Fruit fly (Drosophila melanogaster) whole organism, adult: ENCODE results near the gene obst-H.

ENCODE experiments used
- CG11617 ChIP-seq: fragments of 200-800 bp; sonication (Bioruptor generic); optimal IDR thresholded peaks from 2 replicates; lab custom pipeline; 2017; ENCODE audit warnings: mild to moderate bottlenecking, missing biosample characterization, missing genetic modification reagents, missing genetic modification characterization
- CG12768 ChIP-seq: fragments of 200-800 bp; sonication (Bioruptor generic); optimal IDR thresholded peaks from 2 replicates; lab custom pipeline; 2017; ENCODE audit warnings: missing biosample characterization, missing genetic modification characterization, mild to moderate bottlenecking, moderate library complexity, missing genetic modification reagents
- CG14711 ChIP-seq: fragments of 200-800 bp; sonication (Bioruptor generic); optimal IDR thresholded peaks from 2 replicates; lab custom pipeline; 2018; ENCODE audit warnings: missing biosample characterization, mild to moderate bottlenecking, missing genetic modification characterization, moderate library complexity
- CG1620 ChIP-seq: fragments of 200-800 bp; sonication (Bioruptor generic); optimal IDR thresholded peaks from 2 replicates; lab custom pipeline; 2016; ENCODE audit warnings: missing biosample characterization, missing genetic modification characterization
- CG33017 ChIP-seq: fragments of 200-800 bp; sonication (Bioruptor generic); optimal IDR thresholded peaks from 2 replicates; lab custom pipeline; 2018; ENCODE audit warnings: missing biosample characterization, mild to moderate bottlenecking, missing genetic modification characterization, moderate library complexity
- CG5204 ChIP-seq: fragments of 200-800 bp; sonication (Bioruptor generic); optimal IDR thresholded peaks from 2 replicates; lab custom pipeline; 2016; ENCODE audit warnings: missing biosample characterization, missing genetic modification characterization
- CG7045 ChIP-seq: fragments of 200-800 bp; sonication (Bioruptor generic); optimal IDR thresholded peaks from 2 replicates; lab custom pipeline; 2017; ENCODE audit warnings: missing biosample characterization, mild to moderate bottlenecking, missing genetic modification characterization
- CG7101 ChIP-seq: fragments of 200-800 bp; sonication (Bioruptor generic); optimal IDR thresholded peaks from 2 replicates; lab custom pipeline; 2018; ENCODE audit warnings: missing biosample characterization, mild to moderate bottlenecking, missing genetic modification characterization, moderate library complexity
- Crg-1 ChIP-seq: fragments of 200-800 bp; sonication (Bioruptor generic); optimal IDR thresholded peaks from 2 replicates; lab custom pipeline; 2016; ENCODE audit warnings: missing biosample characterization, missing genetic modification characterization
- Hr96 ChIP-seq: fragments of 200-800 bp; sonication (Bioruptor generic); optimal IDR thresholded peaks from 2 replicates; lab custom pipeline; 2016; ENCODE audit warnings: missing biosample characterization, missing genetic modification characterization
- Mnt ChIP-seq: fragments of 200-800 bp; sonication (Bioruptor generic); optimal IDR thresholded peaks from 2 replicates; lab custom pipeline; 2016; ENCODE audit warnings: missing biosample characterization, mild to moderate bottlenecking, missing genetic modification characterization
- bab1 ChIP-seq: fragments of 200-800 bp; sonication (Bioruptor generic); optimal IDR thresholded peaks from 3 replicates; lab custom pipeline; 2019; ENCODE audit warnings: missing biosample characterization, mild to moderate bottlenecking, missing genetic modification characterization, moderate library complexity
- cic ChIP-seq: fragments of 200-800 bp; sonication (Bioruptor generic); optimal IDR thresholded peaks from 2 replicates; lab custom pipeline; 2017; ENCODE audit warnings: missing biosample characterization, mild to moderate bottlenecking, missing genetic modification characterization, moderate library complexity
- cnc ChIP-seq, 2 experiments: fragments of >200 bp; optimal IDR thresholded peaks; 2 replicates each; lab custom pipeline; 2017
- kay ChIP-seq: fragments of 200-800 bp; sonication (Bioruptor generic); peaks from one replicate; lab custom pipeline; 2016; ENCODE audit warnings: missing biosample characterization, missing genetic modification characterization, borderline replicate concordance
- ovo ChIP-seq: fragments of 200-800 bp; sonication (Bioruptor generic); optimal IDR thresholded peaks from 2 replicates; lab custom pipeline; 2016; ENCODE audit warnings: missing biosample characterization, missing genetic modification characterization
- pad ChIP-seq: fragments of 200-800 bp; sonication (Bioruptor generic); optimal IDR thresholded peaks from 3 replicates; lab custom pipeline; 2017; ENCODE audit warnings: missing biosample characterization, missing genetic modification characterization, mild to moderate bottlenecking, moderate library complexity, missing genetic modification reagents
- tj ChIP-seq: fragments of 200-800 bp; sonication (Bioruptor generic); optimal IDR thresholded peaks from 3 replicates; lab custom pipeline; 2017; ENCODE audit warnings: missing biosample characterization, mild to moderate bottlenecking, missing genetic modification characterization, moderate library complexity
- toe ChIP-seq: fragments of 200-800 bp; sonication (Bioruptor generic); optimal IDR thresholded peaks from 2 replicates; lab custom pipeline; 2016; ENCODE audit warnings: missing biosample characterization, missing genetic modification characterization

Gene obst-H

DNA sequence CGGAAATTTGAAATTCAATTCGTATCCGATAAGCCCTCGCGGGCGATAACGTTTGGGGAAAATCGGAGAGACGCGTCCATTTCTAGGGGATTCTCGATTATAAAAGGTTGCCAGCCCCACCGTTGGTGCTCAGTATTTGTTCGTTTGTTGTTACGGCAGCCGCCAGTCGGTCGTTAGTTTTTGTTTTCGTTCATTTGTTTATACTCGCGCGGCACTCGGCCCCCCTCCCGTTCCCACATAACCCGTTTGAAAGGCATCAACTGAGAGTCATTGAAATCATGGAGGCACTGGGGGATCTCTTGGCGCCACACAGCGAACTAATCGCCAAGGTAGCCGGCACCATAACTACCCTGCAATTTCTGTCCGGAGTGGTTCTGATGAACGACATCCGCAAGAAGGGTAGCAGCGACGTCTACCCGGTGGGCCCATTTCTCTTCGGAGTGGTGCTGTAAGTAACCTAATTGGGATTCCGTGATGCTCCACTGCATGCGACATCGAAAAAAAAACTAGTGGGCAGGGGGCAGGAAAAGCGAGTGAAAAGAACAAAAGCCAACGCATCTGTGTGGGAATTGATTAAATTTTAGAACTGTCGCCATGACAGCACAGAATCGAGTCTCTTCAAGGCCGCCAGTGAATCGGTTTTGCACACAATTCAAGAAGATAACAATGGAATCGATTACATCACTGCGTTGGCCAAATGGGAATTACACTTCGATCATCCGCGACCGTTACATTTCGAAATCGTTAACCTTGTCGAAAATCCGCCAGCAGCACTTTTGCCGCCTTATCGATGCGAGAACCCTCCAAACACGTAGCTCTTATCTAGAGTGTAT is 28.0 kb downstream of the obst-H start, which contains the start of gene CG7272:
TSS of gene CG7272 (plus strand) at position 126 of the 833 bp plus-strand sequence.
- TF ChIP-seq Hr96 (GFP tag; lab: Kevin White, UChicago) (no peak), CG11617 (GFP tag; lab: Kevin White, UChicago) (peak; percentile 16), CG7101 (tag; lab: Kevin White, UChicago) (peak; percentile 22), CG12768 (GFP tag; lab: Kevin White, UChicago) (peak; percentile 43), Crg-1 (GFP tag; lab: Kevin White, UChicago) (peak; percentile 0), ovo (no peak), cic (peak; percentile 82), Mnt (GFP tag; lab: Kevin White, UChicago) (peak; percentile 74), cnc (optimal IDR thresholded peaks at IDR 0.05; lab: Kevin White, UChicago) (peak in 1 of 2 experiments; percentile 63), CG33017 (tag; lab: Kevin White, UChicago) (peak; percentile 21)

DNA sequence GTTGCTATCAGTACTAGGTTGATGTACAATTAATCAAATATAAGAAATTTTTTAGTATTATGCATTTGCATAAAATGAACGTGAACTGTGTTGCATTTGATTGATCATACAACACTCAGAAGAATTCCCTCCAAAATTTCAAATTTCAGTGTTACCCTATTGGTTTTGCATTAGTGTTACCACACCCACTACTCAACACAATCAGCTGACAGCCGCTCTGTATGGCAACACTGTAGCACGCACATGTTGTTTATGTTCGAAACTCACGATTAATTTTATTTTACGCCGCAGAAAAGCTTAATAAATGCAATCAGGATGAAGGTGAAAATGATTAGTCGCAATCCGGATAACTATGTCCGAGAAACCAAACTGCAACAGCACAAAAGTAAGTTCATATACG is 30.3 kb downstream of the obst-H start, which contains the start of gene CG7275:
TSS of gene CG7275 (plus strand) at position 215 of the 400 bp plus-strand sequence.
- TF ChIP-seq bab1 (GFP tag; lab: Kevin White, UChicago) (peak; percentile 88), CG5204 (GFP tag; lab: Kevin White, UChicago) (no peak), cic (peak; percentile 50), Mnt (GFP tag; lab: Kevin White, UChicago) (peak; percentile 97), pad (no peak), Hr96 (GFP tag; lab: Kevin White, UChicago) (no peak), cnc (optimal IDR thresholded peaks at IDR 0.05; lab: Kevin White, UChicago) (no peak), CG11617 (GFP tag; lab: Kevin White, UChicago) (no peak), CG7045 (GFP tag; lab: Kevin White, UChicago) (no peak), tj (no peak), Crg-1 (GFP tag; lab: Kevin White, UChicago) (no peak)

DNA sequence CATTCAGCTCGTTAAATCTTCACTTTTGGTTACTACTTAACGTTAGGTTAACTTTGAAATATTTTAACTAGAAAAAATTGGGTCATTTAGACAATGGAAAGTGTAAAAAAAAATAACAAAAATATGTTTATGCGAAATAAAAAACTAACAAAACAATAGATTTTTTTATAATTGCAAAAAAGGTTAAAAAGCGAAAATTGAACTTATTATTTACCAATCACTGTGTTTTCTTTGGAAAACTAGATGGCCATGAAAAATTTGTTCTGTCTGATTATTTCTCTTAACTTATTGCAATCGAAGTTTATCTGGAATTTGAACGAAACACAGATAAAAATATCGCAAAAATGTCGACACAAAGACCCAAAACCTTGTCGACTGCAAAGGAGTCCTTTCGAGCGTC is 31.1 kb downstream of the obst-H start, which contains the start of gene CG7276:
TSS of gene CG7276 (plus strand) at position 301 of the 400 bp plus-strand sequence.
- no peak for TF ChIP-seq ovo
- no peak for TF ChIP-seq CG33017 (tag; lab: Kevin White, UChicago)
- TF ChIP-seq Mnt (GFP tag; lab: Kevin White, UChicago) = no peak
- TF ChIP-seq CG7101 (tag; lab: Kevin White, UChicago) = no peak
- no peak for TF ChIP-seq pad
- TF ChIP-seq CG12768 (GFP tag; lab: Kevin White, UChicago) = no peak
- TF ChIP-seq tj = no peak
- TF ChIP-seq toe (GFP tag; lab: Kevin White, UChicago) = no peak

DNA sequence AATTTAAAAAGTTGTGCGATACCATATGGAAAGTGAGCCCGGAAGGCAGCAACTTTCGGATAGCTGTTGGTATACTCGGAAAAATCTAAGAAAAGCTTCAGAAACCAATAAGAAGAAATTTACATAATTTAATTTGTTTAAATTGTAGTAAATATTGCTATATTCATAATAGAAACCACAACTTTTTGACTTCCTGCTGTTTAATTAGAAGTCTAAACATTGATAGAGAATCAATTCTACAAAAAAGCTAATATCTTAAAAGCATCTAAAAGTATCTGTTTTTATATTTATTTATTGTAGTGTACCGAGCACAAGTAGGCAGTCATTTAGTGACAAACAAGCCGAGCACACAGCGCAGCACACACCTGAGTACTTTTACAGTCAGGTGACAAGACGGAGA is 32.8 kb downstream of the obst-H start, which contains the start of gene CG13455:
TSS of gene CG13455 (plus strand) at position 301 of the 400 bp plus-strand sequence.
- no peak for TF ChIP-seq pad
- TF ChIP-seq cic = no peak
- no peak for TF ChIP-seq CG1620 (GFP tag; lab: Kevin White, UChicago)
- TF ChIP-seq bab1 (GFP tag; lab: Kevin White, UChicago) = no peak

DNA sequence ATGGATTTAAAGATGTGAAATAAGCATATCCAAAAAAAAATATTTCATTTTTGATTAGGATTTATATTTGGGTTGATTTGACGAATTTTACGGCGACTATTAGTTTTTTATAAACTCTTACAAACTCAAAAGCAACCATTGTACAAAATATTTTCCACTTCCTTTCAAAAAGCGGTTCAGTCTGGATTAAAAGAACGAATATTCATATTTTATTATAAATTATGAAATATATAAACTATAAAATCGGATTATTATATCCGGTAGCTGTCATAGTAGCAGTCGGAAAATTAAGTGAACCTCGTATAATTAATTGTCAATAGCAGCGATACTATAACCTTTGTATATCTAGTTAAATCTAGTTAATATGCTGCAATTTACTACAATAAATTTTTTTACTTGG is 33.6 kb downstream of the obst-H start, which contains the start of gene CG12355:
TSS of gene CG12355 (minus strand) at position 101 of the 400 bp plus-strand sequence.
- TF ChIP-seq CG33017 (tag; lab: Kevin White, UChicago) (no peak), CG1620 (GFP tag; lab: Kevin White, UChicago) (no peak), Mnt (GFP tag; lab: Kevin White, UChicago) (no peak), kay (GFP tag; lab: Kevin White, UChicago) (no peak), cnc (optimal IDR thresholded peaks at IDR 0.05; lab: Kevin White, UChicago) (no peak), CG7101 (tag; lab: Kevin White, UChicago) (no peak), cic (no peak), toe (GFP tag; lab: Kevin White, UChicago) (no peak), CG7045 (GFP tag; lab: Kevin White, UChicago) (no peak), CG11617 (GFP tag; lab: Kevin White, UChicago) (no peak), Hr96 (GFP tag; lab: Kevin White, UChicago) (no peak), ovo (no peak), CG12768 (GFP tag; lab: Kevin White, UChicago) (no peak), CG14711 (tag; lab: Kevin White, UChicago) (no peak)

DNA sequence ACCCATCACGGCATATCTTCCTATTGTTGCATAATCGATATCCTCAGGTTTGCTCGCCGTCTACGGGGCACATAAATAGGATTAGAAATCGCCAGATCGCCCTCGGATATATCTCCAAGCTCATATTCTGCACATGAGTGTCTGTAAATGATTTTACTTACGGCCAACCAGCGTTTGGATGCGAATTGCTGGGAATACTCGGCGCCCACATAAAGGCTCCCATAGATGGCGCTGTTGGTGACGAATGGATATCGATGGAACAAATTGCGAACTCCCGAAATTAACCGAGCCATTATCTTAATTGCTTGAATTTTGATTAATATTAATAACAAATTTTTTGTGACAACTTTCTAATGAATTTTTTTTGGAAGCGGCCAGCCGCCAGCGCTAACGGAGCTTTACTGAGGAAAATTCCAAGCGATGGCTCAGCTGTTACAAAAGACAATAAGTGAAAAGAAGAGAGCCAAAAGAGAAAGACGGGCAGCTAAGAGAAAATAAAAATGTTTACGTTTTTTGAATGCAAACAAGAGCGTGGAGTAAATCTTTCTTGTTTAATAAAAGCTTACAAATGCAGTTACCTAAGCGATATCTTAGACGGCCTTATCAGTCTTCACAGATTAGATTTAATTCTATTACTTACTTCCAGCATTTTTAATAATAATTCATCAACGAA is 34.3 kb downstream of the obst-H start:
- no peak for TF ChIP-seq CG14711 (tag; lab: Kevin White, UChicago)
- TF ChIP-seq CG5204 (GFP tag; lab: Kevin White, UChicago) = no peak
- peak; percentile 47 for TF ChIP-seq cic
- no peak for TF ChIP-seq CG7101 (tag; lab: Kevin White, UChicago)
- TF ChIP-seq CG11617 (GFP tag; lab: Kevin White, UChicago) = no peak
- TF ChIP-seq CG1620 (GFP tag; lab: Kevin White, UChicago) = no peak
- peak; percentile 21 for TF ChIP-seq ovo
- no peak for TF ChIP-seq Hr96 (GFP tag; lab: Kevin White, UChicago)
- TF ChIP-seq kay (GFP tag; lab: Kevin White, UChicago) = peak; percentile 70
- peak; percentile 1 for TF ChIP-seq Mnt (GFP tag; lab: Kevin White, UChicago)
